Fruit fly (Drosophila melanogaster) whole organism, adult: ENCODE results near the gene twe.
A peak's percentile ranks its signal among the peaks of the same experiment; 100 is the strongest.

Source experiments
- CG11617 ChIP-seq: fragments of 200-800 bp; sonication (Bioruptor generic); optimal IDR thresholded peaks from 2 replicates; lab custom pipeline; 2017; ENCODE audit warnings: mild to moderate bottlenecking, missing biosample characterization, missing genetic modification reagents, missing genetic modification characterization
- CG12768 ChIP-seq: fragments of 200-800 bp; sonication (Bioruptor generic); optimal IDR thresholded peaks from 2 replicates; lab custom pipeline; 2017; ENCODE audit warnings: missing biosample characterization, missing genetic modification characterization, mild to moderate bottlenecking, moderate library complexity, missing genetic modification reagents
- CG14711 ChIP-seq: fragments of 200-800 bp; sonication (Bioruptor generic); optimal IDR thresholded peaks from 2 replicates; lab custom pipeline; 2018; ENCODE audit warnings: missing biosample characterization, mild to moderate bottlenecking, missing genetic modification characterization, moderate library complexity
- CG1620 ChIP-seq: fragments of 200-800 bp; sonication (Bioruptor generic); optimal IDR thresholded peaks from 2 replicates; lab custom pipeline; 2016; ENCODE audit warnings: missing biosample characterization, missing genetic modification characterization
- CG33017 ChIP-seq: fragments of 200-800 bp; sonication (Bioruptor generic); optimal IDR thresholded peaks from 2 replicates; lab custom pipeline; 2018; ENCODE audit warnings: missing biosample characterization, mild to moderate bottlenecking, missing genetic modification characterization, moderate library complexity
- CG5204 ChIP-seq: fragments of 200-800 bp; sonication (Bioruptor generic); optimal IDR thresholded peaks from 2 replicates; lab custom pipeline; 2016; ENCODE audit warnings: missing biosample characterization, missing genetic modification characterization
- CG7045 ChIP-seq: fragments of 200-800 bp; sonication (Bioruptor generic); optimal IDR thresholded peaks from 2 replicates; lab custom pipeline; 2017; ENCODE audit warnings: missing biosample characterization, mild to moderate bottlenecking, missing genetic modification characterization
- CG7101 ChIP-seq: fragments of 200-800 bp; sonication (Bioruptor generic); optimal IDR thresholded peaks from 2 replicates; lab custom pipeline; 2018; ENCODE audit warnings: missing biosample characterization, mild to moderate bottlenecking, missing genetic modification characterization, moderate library complexity
- Clk ChIP-seq: fragments of 200-800 bp; sonication (Bioruptor generic); optimal IDR thresholded peaks from 2 replicates; lab custom pipeline; 2017; ENCODE audit warnings: missing biosample characterization, missing genetic modification characterization
- Crg-1 ChIP-seq: fragments of 200-800 bp; sonication (Bioruptor generic); optimal IDR thresholded peaks from 2 replicates; lab custom pipeline; 2016; ENCODE audit warnings: missing biosample characterization, missing genetic modification characterization
- Hr96 ChIP-seq: fragments of 200-800 bp; sonication (Bioruptor generic); optimal IDR thresholded peaks from 2 replicates; lab custom pipeline; 2016; ENCODE audit warnings: missing biosample characterization, missing genetic modification characterization
- Mnt ChIP-seq: fragments of 200-800 bp; sonication (Bioruptor generic); optimal IDR thresholded peaks from 2 replicates; lab custom pipeline; 2016; ENCODE audit warnings: missing biosample characterization, mild to moderate bottlenecking, missing genetic modification characterization
- bab1 ChIP-seq: fragments of 200-800 bp; sonication (Bioruptor generic); optimal IDR thresholded peaks from 3 replicates; lab custom pipeline; 2019; ENCODE audit warnings: missing biosample characterization, mild to moderate bottlenecking, missing genetic modification characterization, moderate library complexity
- cic ChIP-seq: fragments of 200-800 bp; sonication (Bioruptor generic); optimal IDR thresholded peaks from 2 replicates; lab custom pipeline; 2017; ENCODE audit warnings: missing biosample characterization, mild to moderate bottlenecking, missing genetic modification characterization, moderate library complexity
- cnc ChIP-seq, 2 experiments: fragments of >200 bp; optimal IDR thresholded peaks; 2 replicates each; lab custom pipeline; 2017
- kay ChIP-seq: fragments of 200-800 bp; sonication (Bioruptor generic); peaks from one replicate; lab custom pipeline; 2016; ENCODE audit warnings: missing biosample characterization, missing genetic modification characterization, borderline replicate concordance
- ovo ChIP-seq: fragments of 200-800 bp; sonication (Bioruptor generic); optimal IDR thresholded peaks from 2 replicates; lab custom pipeline; 2016; ENCODE audit warnings: missing biosample characterization, missing genetic modification characterization
- pad ChIP-seq: fragments of 200-800 bp; sonication (Bioruptor generic); optimal IDR thresholded peaks from 3 replicates; lab custom pipeline; 2017; ENCODE audit warnings: missing biosample characterization, missing genetic modification characterization, mild to moderate bottlenecking, moderate library complexity, missing genetic modification reagents
- tj ChIP-seq: fragments of 200-800 bp; sonication (Bioruptor generic); optimal IDR thresholded peaks from 3 replicates; lab custom pipeline; 2017; ENCODE audit warnings: missing biosample characterization, mild to moderate bottlenecking, missing genetic modification characterization, moderate library complexity
- toe ChIP-seq: fragments of 200-800 bp; sonication (Bioruptor generic); optimal IDR thresholded peaks from 2 replicates; lab custom pipeline; 2016; ENCODE audit warnings: missing biosample characterization, missing genetic modification characterization

twe gene

dm6 chr2L:16234817-16235216, 26.9 kb downstream of the twe start:
- TF ChIP-seq Mnt (GFP tag; lab: Kevin White, UChicago) (peak; percentile 41), toe (GFP tag; lab: Kevin White, UChicago) (no peak)

DNA sequence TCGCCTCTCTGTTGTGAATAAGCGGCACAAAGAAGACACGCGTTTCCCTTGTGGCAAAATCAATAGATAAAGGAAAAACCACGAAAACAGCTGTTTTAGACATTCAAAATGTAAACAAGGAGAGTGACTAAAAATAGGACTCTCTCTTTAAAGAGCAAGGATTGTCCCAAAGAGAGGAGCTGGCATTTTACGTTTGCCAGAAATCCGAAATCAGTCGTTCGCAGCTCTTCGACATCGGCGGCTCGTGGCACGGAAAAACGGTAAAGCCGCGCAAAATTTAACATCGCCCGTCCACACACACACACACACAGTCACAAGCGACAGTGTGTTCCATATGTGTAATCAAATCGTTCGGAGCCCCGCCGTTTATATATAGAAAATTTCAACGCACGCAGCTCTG, 30.4 kb downstream of the twe start, which contains the start of gene Ca-Ma2d:
TSS of gene Ca-Ma2d (plus strand) at position 211 of the 400 bp plus-strand sequence.
- TF ChIP-seq CG7045 = peak; percentile 18
- no peak for TF ChIP-seq cic (GFP tag; lab: Kevin White, UChicago)
- no peak for TF ChIP-seq toe (GFP tag; lab: Kevin White, UChicago)

dm6 chr2L:16223981-16224380, 37.7 kb downstream of the twe start:
- no peak for TF ChIP-seq Mnt (GFP tag; lab: Kevin White, UChicago)
- TF ChIP-seq pad (GFP tag; lab: Kevin White, UChicago) = no peak
- TF ChIP-seq CG7045 = no peak
- no peak for TF ChIP-seq bab1
- no peak for TF ChIP-seq Clk (GFP tag; lab: Kevin White, UChicago)
- no peak for TF ChIP-seq toe (GFP tag; lab: Kevin White, UChicago)
- TF ChIP-seq cic (GFP tag; lab: Kevin White, UChicago) = no peak
- TF ChIP-seq CG5204 (GFP tag; lab: Kevin White, UChicago) = no peak

dm6 chr2L:16216298-16216697, 45.4 kb downstream of the twe start:
- TF ChIP-seq Mnt (GFP tag; lab: Kevin White, UChicago) = no peak
- no peak for TF ChIP-seq toe (GFP tag; lab: Kevin White, UChicago)
- TF ChIP-seq cnc (optimal IDR thresholded peaks at IDR 0.05; lab: Kevin White, UChicago) = no peak
- no peak for TF ChIP-seq CG33017 (tag; lab: Kevin White, UChicago)
- no peak for TF ChIP-seq Hr96 (GFP tag; lab: Kevin White, UChicago)
- TF ChIP-seq CG7101 (tag; lab: Kevin White, UChicago) = no peak
- TF ChIP-seq kay (GFP tag; lab: Kevin White, UChicago) = no peak
- TF ChIP-seq CG11617 = no peak
- TF ChIP-seq CG5204 (GFP tag; lab: Kevin White, UChicago) = no peak
- TF ChIP-seq cic (GFP tag; lab: Kevin White, UChicago) = no peak
- no peak for TF ChIP-seq tj (GFP tag; lab: Kevin White, UChicago)
- no peak for TF ChIP-seq Clk (GFP tag; lab: Kevin White, UChicago)
- no peak for TF ChIP-seq CG7045
- no peak for TF ChIP-seq ovo (GFP tag; lab: Kevin White, UChicago)
- TF ChIP-seq CG12768 = no peak
- TF ChIP-seq CG14711 (tag; lab: Kevin White, UChicago) = no peak
- no peak for TF ChIP-seq CG1620 (GFP tag; lab: Kevin White, UChicago)
- TF ChIP-seq pad (GFP tag; lab: Kevin White, UChicago) = no peak
- no peak for TF ChIP-seq bab1
- TF ChIP-seq Crg-1 (GFP tag; lab: Kevin White, UChicago) = no peak

DNA sequence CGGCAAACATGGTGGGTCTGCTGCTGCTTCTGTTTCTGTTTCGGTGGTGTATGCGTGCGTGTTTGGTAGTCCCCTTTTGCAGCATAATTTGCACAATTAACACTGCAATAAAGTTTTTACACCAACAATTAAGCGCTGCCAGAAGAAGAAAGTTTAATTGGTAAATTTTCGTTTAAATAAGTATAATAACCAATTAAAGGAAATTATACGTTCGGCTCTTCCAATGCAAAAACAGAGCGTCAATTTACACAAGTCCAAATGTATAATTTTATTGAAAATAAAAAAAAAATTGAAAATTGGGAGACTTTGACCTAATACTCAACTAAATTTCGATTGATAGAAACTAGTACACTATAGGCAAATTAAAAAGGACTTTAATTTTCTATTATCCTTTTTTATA, 50.5 kb downstream of the twe start, which contains the start of gene CG31819:
TSS of gene CG31819 (plus strand) at position 301 of the 400 bp plus-strand sequence.
- TF ChIP-seq CG7101 (tag; lab: Kevin White, UChicago) (no peak), CG33017 (tag; lab: Kevin White, UChicago) (no peak), cic (GFP tag; lab: Kevin White, UChicago) (no peak), CG12768 (no peak), CG5204 (GFP tag; lab: Kevin White, UChicago) (no peak), Clk (GFP tag; lab: Kevin White, UChicago) (no peak), CG1620 (GFP tag; lab: Kevin White, UChicago) (no peak), Mnt (GFP tag; lab: Kevin White, UChicago) (no peak), bab1 (no peak), pad (GFP tag; lab: Kevin White, UChicago) (no peak), ovo (GFP tag; lab: Kevin White, UChicago) (no peak), Crg-1 (GFP tag; lab: Kevin White, UChicago) (no peak)
